Worm (Caenorhabditis elegans): ENCODE measurements around the gene srh-258.
"Not testable (repeated sequence)": the region's sequence is repeated elsewhere in the genome, so short reads cannot be mapped to it uniquely, and the experiment has no call there.

Gene srh-258

ce11 chrV:15404859-15405258 is at the start of gene srh-258:
TSS of gene srh-258 (plus strand) at chrV:15405159.
- TF ChIP-seq cog-1 (tag; optimal IDR thresholded peaks at IDR 0.05) (no peak), ref-1 (GFP tag; conservative IDR thresholded peaks at IDR 0.05) (no peak), ztf-23 (GFP tag; IDR thresholded peaks at IDR 0.05) (no peak), med-1 (GFP tag; optimal IDR thresholded peaks at IDR 0.05; ENCODE audit: insufficient read depth) (no peak), klf-2 (GFP tag; conservative IDR thresholded peaks at IDR 0.05) (no peak), ztf-29 (GFP tag; IDR thresholded peaks at IDR 0.05) (no peak), T22C8.4 (GFP tag; IDR thresholded peaks at IDR 0.05) (no peak), flt-1 (GFP tag; IDR thresholded peaks at IDR 0.05) (no peak), tab-1 (GFP tag; IDR thresholded peaks at IDR 0.05) (no peak)

ce11 chrV:15361412-15361811 is 43.5 kb upstream of the srh-258 start, which contains the start of gene ech-1.1:
TSS of gene ech-1.1 (minus strand) at chrV:15361512.
- not testable (repeated sequence) for TF ChIP-seq med-1 (GFP tag; optimal IDR thresholded peaks at IDR 0.05; ENCODE audit: insufficient read depth); ztf-29 (GFP tag; IDR thresholded peaks at IDR 0.05); cog-1 (tag; optimal IDR thresholded peaks at IDR 0.05)

- no peak for TF ChIP-seq med-1 (GFP tag; optimal IDR thresholded peaks at IDR 0.05; ENCODE audit: insufficient read depth)
- TF ChIP-seq flt-1 (GFP tag; IDR thresholded peaks at IDR 0.05), result no peak
- no peak for TF ChIP-seq ztf-23 (GFP tag; IDR thresholded peaks at IDR 0.05)
- TF ChIP-seq ref-1 (GFP tag; conservative IDR thresholded peaks at IDR 0.05), result no peak
- TF ChIP-seq tab-1 (GFP tag; IDR thresholded peaks at IDR 0.05), result no peak
- TF ChIP-seq cog-1 (tag; optimal IDR thresholded peaks at IDR 0.05), result no peak
- TF ChIP-seq ztf-29 (GFP tag; IDR thresholded peaks at IDR 0.05), result no peak
- no peak for TF ChIP-seq klf-2 (GFP tag; conservative IDR thresholded peaks at IDR 0.05)
- TF ChIP-seq T22C8.4 (GFP tag; IDR thresholded peaks at IDR 0.05), result no peak
Measured at ce11 chrV:15367770-15368169, 37.2 kb upstream of the srh-258 start.

ce11 chrV:15369707-15370106 is 35.3 kb upstream of the srh-258 start, which contains the start of gene nhr-269:
TSS of gene nhr-269 (minus strand) at chrV:15369807.
- TF ChIP-seq T22C8.4 (GFP tag; IDR thresholded peaks at IDR 0.05), result no peak
- TF ChIP-seq ztf-29 (GFP tag; IDR thresholded peaks at IDR 0.05), result no peak
- no peak for TF ChIP-seq flt-1 (GFP tag; IDR thresholded peaks at IDR 0.05)
- no peak for TF ChIP-seq med-1 (GFP tag; optimal IDR thresholded peaks at IDR 0.05; ENCODE audit: insufficient read depth)
- no peak for TF ChIP-seq tab-1 (GFP tag; IDR thresholded peaks at IDR 0.05)
- no peak for TF ChIP-seq cog-1 (tag; optimal IDR thresholded peaks at IDR 0.05)
- TF ChIP-seq ztf-23 (GFP tag; IDR thresholded peaks at IDR 0.05), result no peak
- no peak for TF ChIP-seq ref-1 (GFP tag; conservative IDR thresholded peaks at IDR 0.05)
- TF ChIP-seq klf-2 (GFP tag; conservative IDR thresholded peaks at IDR 0.05), result no peak

- no peak for TF ChIP-seq ztf-29 (GFP tag; IDR thresholded peaks at IDR 0.05)
- no peak for TF ChIP-seq med-1 (GFP tag; optimal IDR thresholded peaks at IDR 0.05; ENCODE audit: insufficient read depth)
- TF ChIP-seq ref-1 (GFP tag; conservative IDR thresholded peaks at IDR 0.05), result no peak
- no peak for TF ChIP-seq klf-2 (GFP tag; conservative IDR thresholded peaks at IDR 0.05)
- TF ChIP-seq T22C8.4 (GFP tag; IDR thresholded peaks at IDR 0.05), result no peak
- TF ChIP-seq tab-1 (GFP tag; IDR thresholded peaks at IDR 0.05), result no peak
- no peak for TF ChIP-seq cog-1 (tag; optimal IDR thresholded peaks at IDR 0.05)
- TF ChIP-seq flt-1 (GFP tag; IDR thresholded peaks at IDR 0.05), result no peak
- TF ChIP-seq ztf-23 (GFP tag; IDR thresholded peaks at IDR 0.05), result no peak
Measured at ce11 chrV:15376223-15376622, 28.7 kb upstream of the srh-258 start, which contains the start of gene srh-52. TSS of gene srh-52 (minus strand) at chrV:15376323.

ce11 chrV:15377903-15378302 is 27.1 kb upstream of the srh-258 start, which contains the start of gene srh-122:
TSS of gene srh-122 (minus strand) at chrV:15378003.
- TF ChIP-seq ref-1 (GFP tag; conservative IDR thresholded peaks at IDR 0.05) (no peak), tab-1 (GFP tag; IDR thresholded peaks at IDR 0.05) (no peak), med-1 (GFP tag; optimal IDR thresholded peaks at IDR 0.05; ENCODE audit: insufficient read depth) (no peak), klf-2 (GFP tag; conservative IDR thresholded peaks at IDR 0.05) (no peak), cog-1 (tag; optimal IDR thresholded peaks at IDR 0.05) (no peak), ztf-29 (GFP tag; IDR thresholded peaks at IDR 0.05) (no peak), T22C8.4 (GFP tag; IDR thresholded peaks at IDR 0.05) (no peak), ztf-23 (GFP tag; IDR thresholded peaks at IDR 0.05) (no peak), flt-1 (GFP tag; IDR thresholded peaks at IDR 0.05) (no peak)

- no peak for TF ChIP-seq cog-1 (tag; optimal IDR thresholded peaks at IDR 0.05)
- no peak for TF ChIP-seq flt-1 (GFP tag; IDR thresholded peaks at IDR 0.05)
- TF ChIP-seq klf-2 (GFP tag; conservative IDR thresholded peaks at IDR 0.05), result no peak
- TF ChIP-seq ref-1 (GFP tag; conservative IDR thresholded peaks at IDR 0.05), result no peak
- no peak for TF ChIP-seq tab-1 (GFP tag; IDR thresholded peaks at IDR 0.05)
- no peak for TF ChIP-seq ztf-23 (GFP tag; IDR thresholded peaks at IDR 0.05)
- TF ChIP-seq T22C8.4 (GFP tag; IDR thresholded peaks at IDR 0.05), result no peak
- no peak for TF ChIP-seq med-1 (GFP tag; optimal IDR thresholded peaks at IDR 0.05; ENCODE audit: insufficient read depth)
- no peak for TF ChIP-seq ztf-29 (GFP tag; IDR thresholded peaks at IDR 0.05)
Measured at ce11 chrV:15379817-15380216, 25.1 kb upstream of the srh-258 start, which contains the start of gene srh-251. TSS of gene srh-251 (minus strand) at chrV:15379917.

- TF ChIP-seq cog-1 (tag; optimal IDR thresholded peaks at IDR 0.05), result no peak
- no peak for TF ChIP-seq T22C8.4 (GFP tag; IDR thresholded peaks at IDR 0.05)
Measured at ce11 chrV:15380857-15381256, 24.1 kb upstream of the srh-258 start, which contains the start of gene dhs-23. TSS of gene dhs-23 (plus strand) at chrV:15381219.

- TF ChIP-seq ztf-29 (GFP tag; IDR thresholded peaks at IDR 0.05) (no peak), med-1 (GFP tag; optimal IDR thresholded peaks at IDR 0.05; ENCODE audit: insufficient read depth) (no peak), cog-1 (tag; optimal IDR thresholded peaks at IDR 0.05) (no peak), ztf-23 (GFP tag; IDR thresholded peaks at IDR 0.05) (no peak), tab-1 (GFP tag; IDR thresholded peaks at IDR 0.05) (no peak), T22C8.4 (GFP tag; IDR thresholded peaks at IDR 0.05) (no peak), ref-1 (GFP tag; conservative IDR thresholded peaks at IDR 0.05) (no peak), flt-1 (GFP tag; IDR thresholded peaks at IDR 0.05) (no peak), klf-2 (GFP tag; conservative IDR thresholded peaks at IDR 0.05) (no peak)
Measured at ce11 chrV:15383739-15384138, 21.2 kb upstream of the srh-258 start, which contains the start of gene str-88. TSS of gene str-88 (minus strand) at chrV:15383839.

- TF ChIP-seq flt-1 (GFP tag; IDR thresholded peaks at IDR 0.05) (no peak), T22C8.4 (GFP tag; IDR thresholded peaks at IDR 0.05) (no peak), klf-2 (GFP tag; conservative IDR thresholded peaks at IDR 0.05) (no peak)
Measured at ce11 chrV:15384733-15385132, 20.2 kb upstream of the srh-258 start, which contains the start of gene str-102. TSS of gene str-102 (plus strand) at chrV:15385033.
